Fruit fly (Drosophila melanogaster): ENCODE data around the gene Pdp.
A peak's percentile ranks its signal among the peaks of the same experiment; 100 is the strongest.

The Pdp gene

dm6 chrX:7695391-7696053, 38.9 kb downstream of the Pdp start (continued):
- no peak for TF ChIP-seq Ptx1 (GFP tag; IDR thresholded peaks at IDR 0.05)
- no peak for TF ChIP-seq Scr (GFP tag; IDR thresholded peaks at IDR 0.05; ENCODE audit: partially characterized antibody)
- peak; percentile 17; the same call in 1 of the 2 replicates for TF ChIP-seq Drgx (GFP tag; IDR thresholded peaks at IDR 0.05)
- TF ChIP-seq Antp (GFP tag; optimal IDR thresholded peaks at IDR 0.05): no peak
- TF ChIP-seq so (GFP tag; IDR thresholded peaks at IDR 0.05): no peak
- no peak for TF ChIP-seq CG34422 (GFP tag; IDR thresholded peaks at IDR 0.05)
- TF ChIP-seq Dp (GFP tag; optimal IDR thresholded peaks at IDR 0.05): no peak
- TF ChIP-seq Xrp1 (GFP tag; IDR thresholded peaks at IDR 0.05): no peak
- TF ChIP-seq hbn (GFP tag; IDR thresholded peaks at IDR 0.05; ENCODE audit: partially characterized antibody): no peak
- TF ChIP-seq CG3065 (GFP tag; optimal IDR thresholded peaks at IDR 0.05): no peak
- TF ChIP-seq CG4282 (GFP tag; optimal IDR thresholded peaks at IDR 0.05): no peak
- TF ChIP-seq CG7786 (GFP tag; optimal IDR thresholded peaks at IDR 0.05): no peak
- no peak for TF ChIP-seq pho (GFP tag; optimal IDR thresholded peaks at IDR 0.05)
- TF ChIP-seq Oli (tag; optimal IDR thresholded peaks at IDR 0.05): peak; percentile 10
- no peak for TF ChIP-seq CG15011 (GFP tag; optimal IDR thresholded peaks at IDR 0.05)
- TF ChIP-seq da (GFP tag; optimal IDR thresholded peaks at IDR 0.05): no peak
- TF ChIP-seq dpn (GFP tag; optimal IDR thresholded peaks at IDR 0.05): no peak
- no peak for TF ChIP-seq Hr78 (GFP tag; optimal IDR thresholded peaks at IDR 0.05)
- no peak for TF ChIP-seq dysf (GFP tag; IDR thresholded peaks at IDR 0.05)
- no peak for TF ChIP-seq Dref (GFP tag; IDR thresholded peaks at IDR 0.05)
- peak; percentile 93 for TF ChIP-seq CG3163 (GFP tag; optimal IDR thresholded peaks at IDR 0.05)
- TF ChIP-seq CG10321 (GFP tag; IDR thresholded peaks at IDR 0.05): no peak
- peak; percentile 22 for TF ChIP-seq cwo (GFP tag; optimal IDR thresholded peaks at IDR 0.05)
- no peak for TF ChIP-seq gcm (GFP tag; optimal IDR thresholded peaks at IDR 0.05)
- no peak for TF ChIP-seq zen (tag; optimal IDR thresholded peaks at IDR 0.05)
- peak; percentile 0 for TF ChIP-seq CG13296 (GFP tag; optimal IDR thresholded peaks at IDR 0.05)
- TF ChIP-seq disco-r (GFP tag; optimal IDR thresholded peaks at IDR 0.05): no peak
- peak; percentile 11 for TF ChIP-seq lilli (GFP tag; optimal IDR thresholded peaks at IDR 0.05)
- no peak for TF ChIP-seq amos (GFP tag; IDR thresholded peaks at IDR 0.05; ENCODE audit: partially characterized antibody)
- TF ChIP-seq CG17912 (GFP tag; optimal IDR thresholded peaks at IDR 0.05): no peak
- TF ChIP-seq Dbx (GFP tag; IDR thresholded peaks at IDR 0.05): 0 out of 3 replicates have a peak, but pooled peaks have one; percentile 35
- TF ChIP-seq br (optimal IDR thresholded peaks at IDR 0.05): no peak
- TF ChIP-seq H15 (GFP tag; IDR thresholded peaks at IDR 0.05): no peak
- TF ChIP-seq ewg (GFP tag; optimal IDR thresholded peaks at IDR 0.05): no peak
- TF ChIP-seq bigmax (GFP tag; optimal IDR thresholded peaks at IDR 0.05): no peak
- no peak for TF ChIP-seq CG12071 (GFP tag; optimal IDR thresholded peaks at IDR 0.05)
- no peak for TF ChIP-seq CG14710 (tag; optimal IDR thresholded peaks at IDR 0.05)
- no peak for TF ChIP-seq vfl (GFP tag; optimal IDR thresholded peaks at IDR 0.05)
- TF ChIP-seq CG18476 (GFP tag; optimal IDR thresholded peaks at IDR 0.05): no peak
- no peak for TF ChIP-seq Ssrp (tag; optimal IDR thresholded peaks at IDR 0.05)
- TF ChIP-seq Poxn (GFP tag; IDR thresholded peaks at IDR 0.05): no peak
- no peak for TF ChIP-seq CG15696 (tag; optimal IDR thresholded peaks at IDR 0.05)
- TF ChIP-seq mirr (GFP tag; optimal IDR thresholded peaks at IDR 0.05): no peak
- no peak for TF ChIP-seq Fer2 (tag; optimal IDR thresholded peaks at IDR 0.05)
- TF ChIP-seq Side (GFP tag; optimal IDR thresholded peaks at IDR 0.05): no peak
- TF ChIP-seq sr (GFP tag; IDR thresholded peaks at IDR 0.05): no peak
- no peak for TF ChIP-seq CG7357 (GFP tag; IDR thresholded peaks at IDR 0.05)
- TF ChIP-seq Meics (GFP tag; optimal IDR thresholded peaks at IDR 0.05): no peak
- no peak for TF ChIP-seq CG31388 (GFP tag; optimal IDR thresholded peaks at IDR 0.05)
- TF ChIP-seq CG17186 (GFP tag; optimal IDR thresholded peaks at IDR 0.05): no peak
- no peak for TF ChIP-seq CG16815 (GFP tag; optimal IDR thresholded peaks at IDR 0.05)
